Fruit fly (Drosophila melanogaster): Measurements from ENCODE around the gene CG16734.

The CG16734 gene

DNA sequence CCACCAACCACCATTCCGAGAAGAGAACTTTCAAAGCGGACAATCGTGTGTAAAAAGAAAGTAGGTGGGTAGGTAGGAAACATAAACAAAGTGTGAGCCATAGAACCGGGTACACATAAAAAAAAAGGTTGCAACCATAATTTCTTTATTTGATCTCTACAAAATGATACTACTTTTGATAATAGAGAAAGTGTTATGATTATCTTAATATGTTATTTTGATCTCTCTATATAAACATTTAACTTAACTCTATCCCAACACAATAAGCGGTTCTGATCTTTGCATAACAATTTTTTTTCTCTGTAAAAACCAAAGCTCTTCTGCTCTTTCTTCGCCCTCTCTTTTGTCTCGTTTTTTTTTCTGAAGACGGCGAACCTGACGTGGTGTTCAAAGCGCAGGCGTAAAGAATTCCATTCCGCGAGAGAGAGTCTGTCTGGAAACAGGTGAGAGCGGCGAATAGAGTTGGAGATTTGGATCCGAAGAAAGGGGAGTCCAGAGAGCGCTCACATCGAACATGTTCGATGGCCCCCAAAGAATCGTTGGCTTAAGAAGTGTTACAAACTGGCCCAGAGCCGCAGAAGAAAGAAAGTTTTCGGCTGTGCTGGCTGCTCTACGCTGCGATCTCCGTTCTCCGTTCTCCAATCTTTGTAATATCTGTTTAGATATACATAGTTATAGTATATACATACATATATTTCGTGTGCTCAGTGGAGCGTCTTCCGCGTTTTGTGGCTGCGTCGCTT is 7.8 kb upstream of the CG16734 start:
- no peak for TF ChIP-seq insv (optimal IDR thresholded peaks at IDR 0.05)
- TF ChIP-seq psq (optimal IDR thresholded peaks at IDR 0.05), result no peak
- no peak for TF ChIP-seq Myc (optimal IDR thresholded peaks at IDR 0.05)
- no peak for TF ChIP-seq Sin3A (optimal IDR thresholded peaks at IDR 0.05)
- TF ChIP-seq h (optimal IDR thresholded peaks at IDR 0.05), result no peak
- TF ChIP-seq ttk (optimal IDR thresholded peaks at IDR 0.05), result no peak

DNA sequence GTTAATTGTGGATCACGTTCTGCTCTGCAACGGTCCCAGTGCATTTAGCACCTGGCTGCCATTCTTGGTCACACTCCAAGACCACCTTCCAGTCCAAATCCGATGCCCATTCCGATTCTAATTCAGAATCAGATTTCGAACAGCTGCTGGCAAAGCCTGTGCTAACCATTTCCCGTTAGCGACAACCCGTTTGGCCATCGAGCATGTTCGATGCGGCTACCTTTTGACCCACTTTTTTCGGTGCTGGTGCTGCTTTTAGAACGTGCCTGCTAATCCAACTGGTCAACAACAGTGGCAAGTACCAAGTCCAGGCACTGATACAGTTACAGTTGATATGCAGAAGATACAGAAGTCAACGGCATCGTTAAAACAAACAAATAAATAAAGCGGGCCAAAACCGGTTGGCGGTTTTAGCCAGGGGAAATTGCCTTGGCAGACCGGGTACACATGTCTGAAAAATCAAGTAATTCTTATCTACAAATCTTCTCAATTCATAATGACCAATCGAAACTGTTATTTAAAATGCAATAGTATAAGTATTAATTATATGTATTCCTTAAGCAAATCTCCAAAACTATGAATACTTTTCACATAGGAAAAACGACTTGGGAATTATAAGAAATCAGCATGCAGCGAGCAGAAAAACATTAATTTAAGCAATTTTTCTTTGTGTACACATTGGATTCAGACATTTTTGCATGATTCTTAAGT is 5.7 kb upstream of the CG16734 start:
- TF ChIP-seq ttk (optimal IDR thresholded peaks at IDR 0.05) (no peak), Sin3A (optimal IDR thresholded peaks at IDR 0.05) (no peak), psq (optimal IDR thresholded peaks at IDR 0.05) (no peak), h (optimal IDR thresholded peaks at IDR 0.05) (no peak), Myc (optimal IDR thresholded peaks at IDR 0.05) (no peak), insv (optimal IDR thresholded peaks at IDR 0.05) (no peak)

DNA sequence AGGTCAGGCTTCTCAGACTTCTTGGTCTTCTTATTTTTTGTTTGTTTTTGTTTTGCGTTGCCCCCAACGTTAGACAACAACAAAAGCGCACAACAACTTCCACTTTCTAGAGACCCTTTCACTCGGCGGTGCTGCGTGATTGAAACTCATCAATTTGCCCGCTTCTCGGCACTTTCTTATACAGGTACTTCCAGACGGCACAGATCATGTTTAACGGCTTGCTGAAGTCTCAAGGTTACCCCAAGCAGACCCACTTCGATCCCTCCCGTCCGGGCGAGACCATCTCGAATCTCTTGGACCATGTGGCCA is 5.2 kb upstream of the CG16734 start:
- TF ChIP-seq h (optimal IDR thresholded peaks at IDR 0.05) (no peak), Sin3A (optimal IDR thresholded peaks at IDR 0.05) (no peak), psq (optimal IDR thresholded peaks at IDR 0.05) (no peak), ttk (optimal IDR thresholded peaks at IDR 0.05) (no peak), insv (optimal IDR thresholded peaks at IDR 0.05) (no peak), Myc (optimal IDR thresholded peaks at IDR 0.05) (no peak)

DNA sequence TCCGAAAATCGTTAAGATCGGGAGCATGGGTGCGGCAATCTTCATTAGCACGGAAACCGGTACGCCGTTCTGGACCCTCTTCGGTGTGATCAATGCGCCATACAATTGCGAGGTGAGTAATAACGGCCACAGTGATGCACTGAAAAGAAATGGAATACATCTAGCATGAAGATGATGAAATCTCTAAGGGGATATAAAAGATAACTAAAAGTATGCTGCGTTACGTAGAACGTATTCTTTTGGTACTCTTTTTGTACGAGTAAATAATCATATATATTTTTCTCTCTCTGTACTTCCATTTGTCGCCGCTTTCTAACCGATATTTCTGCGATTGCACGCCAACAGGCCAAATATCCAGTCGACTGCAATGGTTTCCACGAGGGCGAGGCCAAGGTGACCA is 4.0 kb upstream of the CG16734 start:
- TF ChIP-seq psq (optimal IDR thresholded peaks at IDR 0.05) (no peak), Myc (optimal IDR thresholded peaks at IDR 0.05) (no peak), ttk (optimal IDR thresholded peaks at IDR 0.05) (no peak), insv (optimal IDR thresholded peaks at IDR 0.05) (no peak), Sin3A (optimal IDR thresholded peaks at IDR 0.05) (no peak), h (optimal IDR thresholded peaks at IDR 0.05) (no peak)

DNA sequence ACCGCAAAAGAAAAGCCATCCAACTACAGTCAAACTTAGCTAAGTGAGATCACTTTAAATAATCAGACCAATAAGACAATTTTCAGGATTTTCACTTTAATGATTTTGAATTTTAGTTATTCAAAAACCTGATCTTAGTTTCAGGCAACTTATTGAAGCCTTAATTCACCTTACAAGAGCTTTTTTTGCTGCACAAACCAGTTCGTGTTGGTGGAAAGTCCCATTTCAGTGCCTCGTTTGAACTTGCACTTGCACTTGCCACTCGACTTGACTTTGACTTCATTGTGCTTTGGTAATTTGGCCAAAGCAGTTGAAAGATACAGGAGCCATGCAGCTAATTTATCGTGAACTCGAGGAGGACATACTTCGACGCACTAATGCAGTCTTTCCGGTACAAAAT is 3.3 kb upstream of the CG16734 start, which contains the start of gene St2:
Gene St2, plus strand, starts transcription at position 301 of the 400 bp plus-strand sequence.
- no peak for TF ChIP-seq Myc (optimal IDR thresholded peaks at IDR 0.05)
- no peak for TF ChIP-seq Sin3A (optimal IDR thresholded peaks at IDR 0.05)
- TF ChIP-seq h (optimal IDR thresholded peaks at IDR 0.05), result no peak
- TF ChIP-seq psq (optimal IDR thresholded peaks at IDR 0.05), result no peak
- TF ChIP-seq ttk (optimal IDR thresholded peaks at IDR 0.05), result no peak
- TF ChIP-seq insv (optimal IDR thresholded peaks at IDR 0.05), result no peak

DNA sequence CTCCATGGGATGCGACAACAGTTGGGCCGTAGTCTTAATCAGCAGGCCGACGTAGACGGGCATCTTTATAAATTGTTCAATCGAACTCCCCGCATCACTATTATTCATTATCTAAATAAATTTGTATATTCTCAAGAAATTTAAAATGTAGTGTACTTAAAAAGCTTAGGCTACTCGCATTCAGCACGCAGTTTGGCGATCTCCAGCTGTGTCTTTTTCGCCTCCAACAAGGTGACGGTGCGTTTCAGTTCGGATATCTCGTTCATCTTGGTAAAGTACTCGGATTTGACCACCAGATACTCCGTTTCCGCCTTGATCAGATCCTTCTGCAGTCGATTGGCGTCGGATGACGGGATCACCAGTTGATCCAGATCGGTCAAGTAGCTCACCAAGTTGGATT is 2.8 kb downstream of the CG16734 start, which contains the start of gene CG16736:
Gene CG16736, minus strand, starts transcription at position 101 of the 400 bp plus-strand sequence.
- no peak for TF ChIP-seq insv (optimal IDR thresholded peaks at IDR 0.05)
- TF ChIP-seq h (optimal IDR thresholded peaks at IDR 0.05), result no peak
- TF ChIP-seq Myc (optimal IDR thresholded peaks at IDR 0.05), result no peak

DNA sequence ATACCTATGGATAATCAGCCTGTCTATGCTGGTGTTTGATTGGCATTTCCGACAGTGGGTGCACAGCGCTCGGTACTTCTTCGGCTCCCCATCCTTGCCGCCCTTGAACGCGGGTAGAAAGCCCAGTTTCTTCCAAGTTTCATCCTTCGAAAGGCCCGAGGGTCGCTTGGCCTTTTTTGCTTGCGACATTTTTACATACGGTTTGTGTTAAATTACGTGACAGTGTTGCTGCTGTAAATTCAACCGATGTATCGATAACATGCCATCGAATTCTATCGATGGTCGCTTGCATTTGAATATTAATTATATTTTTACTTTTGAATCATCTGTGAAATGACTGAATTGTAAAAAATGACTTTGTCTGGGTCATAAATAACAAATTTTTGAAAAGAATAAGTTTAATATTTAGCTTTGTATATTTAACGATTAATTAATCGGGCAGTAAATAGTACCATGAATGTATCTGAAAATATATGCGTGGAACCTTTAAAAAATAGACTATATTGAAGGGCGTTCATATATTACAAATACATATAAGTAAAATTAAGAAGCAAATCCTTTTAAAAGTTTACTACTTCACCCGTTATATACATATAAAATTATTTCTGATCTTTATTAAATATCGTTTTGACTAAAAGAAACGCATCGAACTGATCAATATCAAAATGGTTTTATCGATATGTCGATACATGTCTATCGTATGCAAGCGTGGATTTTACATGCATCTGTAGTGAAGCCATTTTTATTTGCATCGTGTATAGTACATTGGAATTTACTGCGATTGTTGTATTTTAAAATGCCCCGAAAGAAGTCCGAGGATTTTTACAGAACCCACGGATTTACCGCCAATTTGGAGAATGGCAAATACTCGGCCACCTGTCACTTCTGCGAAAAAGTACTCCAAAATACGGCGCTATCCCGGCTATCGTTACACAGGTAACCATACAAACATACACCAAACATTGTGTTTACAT is 3.7 kb downstream of the CG16734 start, which contains the start of the genes Ibf2 and Ibf1:
Gene Ibf2, minus strand, starts transcription at position 250 of the 974 bp plus-strand sequence.
Gene Ibf1, plus strand, starts transcription at position 713 of the 974 bp plus-strand sequence.
- TF ChIP-seq insv (optimal IDR thresholded peaks at IDR 0.05), result no peak
- TF ChIP-seq ttk (optimal IDR thresholded peaks at IDR 0.05), result no peak
- no peak for TF ChIP-seq Sin3A (optimal IDR thresholded peaks at IDR 0.05)
- TF ChIP-seq h (optimal IDR thresholded peaks at IDR 0.05), result no peak
- no peak for TF ChIP-seq Myc (optimal IDR thresholded peaks at IDR 0.05)
- TF ChIP-seq psq (optimal IDR thresholded peaks at IDR 0.05), result no peak

DNA sequence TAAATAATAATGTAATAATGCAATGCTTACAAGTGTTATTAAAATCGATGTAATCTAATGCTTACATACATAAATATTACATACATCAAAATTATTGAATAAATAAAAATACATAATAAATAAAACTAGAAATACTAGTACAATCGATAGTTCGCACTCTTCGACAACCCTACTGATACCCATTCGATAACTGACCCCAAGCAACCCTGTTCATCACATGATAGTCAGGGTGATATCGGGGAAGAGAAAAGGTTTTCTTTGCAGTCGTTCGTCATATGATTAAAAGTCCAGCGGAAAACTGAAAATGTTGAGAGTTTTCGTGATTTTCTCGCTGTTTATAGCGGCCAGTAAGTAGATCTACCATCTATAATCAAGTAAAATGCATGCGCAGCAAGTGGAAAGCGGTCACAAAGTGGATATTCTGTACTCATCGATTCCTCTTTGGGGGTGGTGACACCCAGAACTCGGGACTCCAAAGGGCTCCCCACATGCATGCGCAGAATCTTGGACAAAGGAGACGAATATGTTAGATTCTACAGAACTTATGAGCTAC is 5.6 kb downstream of the CG16734 start, which contains the start of gene ATP6AP2:
Gene ATP6AP2, plus strand, starts transcription at position 218 of the 553 bp plus-strand sequence.
- TF ChIP-seq Myc (optimal IDR thresholded peaks at IDR 0.05) (no peak), Sin3A (optimal IDR thresholded peaks at IDR 0.05) (no peak)

DNA sequence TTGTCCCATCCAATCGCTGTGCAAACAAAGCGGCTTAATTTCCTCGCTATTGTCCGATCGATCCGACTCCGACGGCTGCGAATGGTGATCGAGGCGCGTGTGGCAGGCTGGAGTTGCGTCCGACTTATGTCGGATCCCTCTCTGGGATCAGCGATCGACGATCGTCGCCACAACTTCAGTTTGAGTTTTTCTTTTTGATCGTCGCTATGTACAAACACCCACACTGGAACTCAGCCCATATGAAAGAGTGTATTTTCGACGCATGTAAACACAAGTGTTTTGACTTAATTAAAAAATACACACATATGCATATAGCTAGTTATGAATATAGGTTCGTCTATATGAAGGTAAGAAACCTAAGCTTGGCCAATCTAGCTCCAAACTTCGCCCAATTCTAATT is 9.2 kb downstream of the CG16734 start, which contains the start of gene sage:
Gene sage, minus strand, starts transcription at position 101 of the 400 bp plus-strand sequence.
- TF ChIP-seq Sin3A (optimal IDR thresholded peaks at IDR 0.05), result no peak

DNA sequence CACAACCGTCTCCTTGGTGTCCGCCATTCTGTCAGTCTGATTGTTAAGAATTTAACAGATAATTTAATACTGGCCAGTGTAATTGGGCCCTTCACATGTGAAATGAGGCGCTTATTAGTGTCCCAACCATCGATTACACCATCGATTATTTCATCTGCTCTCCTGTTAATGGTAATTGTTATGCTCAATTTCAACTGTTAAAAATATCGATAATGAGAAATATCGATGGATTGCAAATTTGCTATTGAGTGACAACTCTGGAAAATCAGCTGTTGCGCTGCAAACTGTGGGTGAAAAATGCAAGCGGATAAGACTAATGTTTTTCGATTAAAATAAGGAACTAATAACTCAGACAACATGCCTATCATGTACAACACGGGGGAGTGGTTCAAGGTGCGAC is 11.9 kb downstream of the CG16734 start, which contains the start of the genes TrpRS and Vps16A:
Gene TrpRS, minus strand, starts transcription at position 140 of the 400 bp plus-strand sequence.
Gene Vps16A, plus strand, starts transcription at position 255 of the 400 bp plus-strand sequence.
- TF ChIP-seq ttk (optimal IDR thresholded peaks at IDR 0.05) (no peak), h (optimal IDR thresholded peaks at IDR 0.05) (no peak), insv (optimal IDR thresholded peaks at IDR 0.05) (no peak), psq (optimal IDR thresholded peaks at IDR 0.05) (no peak)

DNA sequence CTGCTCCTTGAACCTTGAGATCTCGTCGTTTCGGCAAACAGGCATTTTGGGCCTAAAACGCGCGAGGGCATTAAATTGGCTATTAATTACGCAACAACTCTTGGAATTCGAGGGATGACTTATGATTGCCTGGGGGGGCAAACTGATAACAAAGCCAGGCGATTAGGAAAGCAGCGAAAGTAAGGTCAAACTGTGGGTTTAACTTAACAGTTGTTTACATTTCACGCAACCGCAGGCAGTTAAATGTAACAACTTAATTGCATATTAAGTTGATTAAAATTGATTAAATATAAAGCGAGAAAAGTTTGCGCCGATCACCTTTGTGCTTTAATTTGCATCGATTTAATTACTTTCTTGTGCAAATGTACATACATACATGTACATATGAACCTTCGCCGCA is 32.9 kb downstream of the CG16734 start:
- TF ChIP-seq psq (optimal IDR thresholded peaks at IDR 0.05) (no peak), Myc (optimal IDR thresholded peaks at IDR 0.05) (no peak), h (optimal IDR thresholded peaks at IDR 0.05) (no peak), Sin3A (optimal IDR thresholded peaks at IDR 0.05) (no peak), ttk (optimal IDR thresholded peaks at IDR 0.05) (no peak), insv (optimal IDR thresholded peaks at IDR 0.05) (no peak)
